Fruit fly (Drosophila melanogaster): Measurements from ENCODE around the gene CG11885.

CG11885 gene

dm6 chr2L:382807-383206 lies 38.4 kb downstream of the CG11885 start (continued):
- TF ChIP-seq Meics (GFP tag; optimal IDR thresholded peaks at IDR 0.05) (no peak), CG8388 (GFP tag; optimal IDR thresholded peaks at IDR 0.05) (peak; percentile 7), Hand (GFP tag; optimal IDR thresholded peaks at IDR 0.05) (no peak), CG34422 (GFP tag; IDR thresholded peaks at IDR 0.05) (no peak), Trl (optimal IDR thresholded peaks at IDR 0.05) (no peak), Trl (GFP tag; optimal IDR thresholded peaks at IDR 0.05) (no peak), CG2712 (tag; optimal IDR thresholded peaks at IDR 0.05) (peak; percentile 44), CG6791 (GFP tag; IDR thresholded peaks at IDR 0.05; ENCODE audit: partially characterized antibody) (no peak), CG11560 (tag; IDR thresholded peaks at IDR 0.05) (no peak), org-1 (GFP tag; optimal IDR thresholded peaks at IDR 0.05) (no peak), CG13624 (GFP tag; optimal IDR thresholded peaks at IDR 0.05) (no peak), sd (tag; optimal IDR thresholded peaks at IDR 0.05) (no peak), Sry-δ (GFP tag; optimal IDR thresholded peaks at IDR 0.05) (no peak), CG17359 (tag; optimal IDR thresholded peaks at IDR 0.05) (no peak), Jarid2 (GFP tag; optimal IDR thresholded peaks at IDR 0.05) (no peak), CG18599 (GFP tag; optimal IDR thresholded peaks at IDR 0.05) (no peak), Gug (GFP tag; IDR thresholded peaks at IDR 0.05) (no peak), sisA (GFP tag; IDR thresholded peaks at IDR 0.05) (no peak), ranshi (GFP tag; IDR thresholded peaks at IDR 0.05) (no peak), CG31441 (GFP tag; IDR thresholded peaks at IDR 0.05) (0 out of 2 replicates have a peak, but pooled peaks have one; percentile 9), twi (tag; optimal IDR thresholded peaks at IDR 0.05) (no peak), Opbp (GFP tag; IDR thresholded peaks at IDR 0.05; ENCODE audit: partially characterized antibody) (no peak), CG4707 (GFP tag; optimal IDR thresholded peaks at IDR 0.05) (no peak), CG15269 (tag; optimal IDR thresholded peaks at IDR 0.05) (no peak), CoRest (tag; optimal IDR thresholded peaks at IDR 0.05) (no peak), unpg (GFP tag; optimal IDR thresholded peaks at IDR 0.05) (peak; percentile 10), zfh1 (GFP tag; IDR thresholded peaks at IDR 0.05) (0 out of 3 replicates have a peak, but pooled peaks have one; percentile 14), CG10543 (GFP tag; optimal IDR thresholded peaks at IDR 0.05) (no peak), sens-2 (GFP tag; IDR thresholded peaks at IDR 0.05) (no peak), Hr3 (GFP tag; optimal IDR thresholded peaks at IDR 0.05) (no peak), bowl (GFP tag; IDR thresholded peaks at IDR 0.05) (no peak), Poxn (GFP tag; IDR thresholded peaks at IDR 0.05) (no peak), ham (GFP tag; IDR thresholded peaks at IDR 0.05) (no peak), lbe (GFP tag; optimal IDR thresholded peaks at IDR 0.05) (peak; percentile 40), phol (tag; optimal IDR thresholded peaks at IDR 0.05) (peak; percentile 41), pho (GFP tag; optimal IDR thresholded peaks at IDR 0.05) (no peak), slou (GFP tag; optimal IDR thresholded peaks at IDR 0.05) (no peak), Aef1 (GFP tag; IDR thresholded peaks at IDR 0.05) (no peak), bsh (GFP tag; optimal IDR thresholded peaks at IDR 0.05) (peak; percentile 13 to 47), HLH4C (GFP tag; IDR thresholded peaks at IDR 0.05; ENCODE audit: partially characterized antibody) (no peak), CG14710 (tag; optimal IDR thresholded peaks at IDR 0.05) (peak; percentile 25), CG7271 (tag; optimal IDR thresholded peaks at IDR 0.05) (no peak), CG14441 (GFP tag; IDR thresholded peaks at IDR 0.05) (no peak), CG18262 (tag; optimal IDR thresholded peaks at IDR 0.05) (peak; percentile 21), Hr51 (GFP tag; optimal IDR thresholded peaks at IDR 0.05) (no peak), cg (GFP tag; optimal IDR thresholded peaks at IDR 0.05) (no peak), NK7.1 (GFP tag; optimal IDR thresholded peaks at IDR 0.05) (no peak), CG13424 (tag; optimal IDR thresholded peaks at IDR 0.05) (no peak), CG1832 (GFP tag; optimal IDR thresholded peaks at IDR 0.05) (no peak), CG14667 (GFP tag; IDR thresholded peaks at IDR 0.05) (peak; percentile 27; the same call in 1 of the 2 replicates), Nf-YB (GFP tag; optimal IDR thresholded peaks at IDR 0.05) (no peak)

Measured in whole organism, embryonic.